Worm (Caenorhabditis elegans) whole organism, L2 larva: Measurements from ENCODE around the gene C05D12.4.

Experiments
- F13H6.1 ChIP-seq: sonication (generic microtip); optimal IDR thresholded peaks from 2 replicates; lab custom pipeline; 2016; ENCODE audit warnings: missing genetic modification characterization, missing compliant biosample characterization
- R02D3.7 ChIP-seq: fragments of 150-350 bp; optimal IDR thresholded peaks from 2 replicates; lab custom pipeline; 2014; ENCODE audit warnings: missing biosample characterization, missing genetic modification characterization
- Y55F3AM.14 ChIP-seq: fragments of 200-800 bp; sonication (Bioruptor generic); optimal IDR thresholded peaks from 2 replicates; lab custom pipeline; 2018; ENCODE audit warnings: mild to moderate bottlenecking, missing genetic modification characterization, missing compliant biosample characterization
- ZK546.5 ChIP-seq: sonication (generic microtip); optimal IDR thresholded peaks from 2 replicates; lab custom pipeline; 2017; ENCODE audit warnings: missing biosample characterization, missing genetic modification characterization
- alr-1 ChIP-seq: fragments of 150-350 bp; optimal IDR thresholded peaks from 2 replicates; lab custom pipeline; 2014; ENCODE audit warnings: missing biosample characterization, missing genetic modification characterization
- aly-2 ChIP-seq: fragments of 150-350 bp; optimal IDR thresholded peaks from 2 replicates; lab custom pipeline; 2014; ENCODE audit warnings: missing biosample characterization, missing genetic modification characterization
- ama-1 ChIP-seq: fragments of 150-350 bp; optimal IDR thresholded peaks from 2 replicates; lab custom pipeline; 2018; ENCODE audit warnings: inconsistent platforms
- ceh-16 ChIP-seq: fragments of 150-350 bp; optimal IDR thresholded peaks from 2 replicates; lab custom pipeline; 2014; ENCODE audit warnings: missing biosample characterization, missing genetic modification characterization
- ceh-82 ChIP-seq: fragments of 150-350 bp; optimal IDR thresholded peaks from 2 replicates; lab custom pipeline; 2014; ENCODE audit warnings: missing biosample characterization, missing genetic modification characterization
- dmd-4 ChIP-seq: sonication (generic microtip); optimal IDR thresholded peaks from 2 replicates; lab custom pipeline; 2017; ENCODE audit warnings: missing biosample characterization, missing genetic modification characterization
- egl-27 ChIP-seq: sonication (generic microtip); optimal IDR thresholded peaks from 3 replicates; lab custom pipeline; 2017; ENCODE audit warnings: missing biosample characterization, missing genetic modification reagents, missing genetic modification characterization
- elt-1 ChIP-seq: fragments of 150-350 bp; optimal IDR thresholded peaks from 2 replicates; lab custom pipeline; 2014; ENCODE audit warnings: missing biosample characterization, missing genetic modification characterization
- gmeb-1 ChIP-seq: fragments of 150-350 bp; optimal IDR thresholded peaks from 2 replicates; lab custom pipeline; 2014; ENCODE audit warnings: missing biosample characterization, missing genetic modification characterization
- lin-11 ChIP-seq: fragments of 150-350 bp; sonication (generic microtip); optimal IDR thresholded peaks from 2 replicates; lab custom pipeline; 2014; ENCODE audit warnings: missing biosample characterization, missing genetic modification characterization, inconsistent platforms, mixed read lengths
- lin-13 ChIP-seq: fragments of 150-350 bp; optimal IDR thresholded peaks from 2 replicates; lab custom pipeline; 2014; ENCODE audit warnings: missing biosample characterization, missing genetic modification reagents, missing genetic modification characterization
- lin-39 ChIP-seq: fragments of 150-350 bp; optimal IDR thresholded peaks from 2 replicates; lab custom pipeline; 2014; ENCODE audit warnings: missing biosample characterization, missing genetic modification reagents, missing genetic modification characterization
- mab-5 ChIP-seq: fragments of 150-350 bp; optimal IDR thresholded peaks from 2 replicates; lab custom pipeline; 2014; ENCODE audit warnings: missing biosample characterization, missing genetic modification characterization
- mbf-1 ChIP-seq: sonication (generic microtip); optimal IDR thresholded peaks from 2 replicates; lab custom pipeline; 2017; ENCODE audit warnings: missing biosample characterization, missing genetic modification characterization
- nhr-10 ChIP-seq: sonication (generic microtip); optimal IDR thresholded peaks from 2 replicates; lab custom pipeline; 2017; ENCODE audit warnings: missing biosample characterization, missing genetic modification characterization
- nhr-11 ChIP-seq: fragments of 150-350 bp; optimal IDR thresholded peaks from 2 replicates; lab custom pipeline; 2014; ENCODE audit warnings: missing biosample characterization, missing genetic modification characterization
- nhr-12 ChIP-seq: fragments of 150-350 bp; optimal IDR thresholded peaks from 2 replicates; lab custom pipeline; 2014; ENCODE audit warnings: missing biosample characterization, missing genetic modification characterization
- nhr-23 ChIP-seq: fragments of 150-350 bp; optimal IDR thresholded peaks from 2 replicates; lab custom pipeline; 2014; ENCODE audit warnings: missing biosample characterization, missing genetic modification reagents, missing genetic modification characterization
- nhr-237 ChIP-seq: fragments of 150-350 bp; optimal IDR thresholded peaks from 2 replicates; lab custom pipeline; 2014; ENCODE audit warnings: missing biosample characterization, missing genetic modification characterization
- nhr-25 ChIP-seq: fragments of 150-350 bp; sonication (generic microtip); optimal IDR thresholded peaks from 3 replicates; lab custom pipeline; 2014; ENCODE audit warnings: missing biosample characterization, missing genetic modification characterization
- nhr-77 ChIP-seq: fragments of 150-350 bp; optimal IDR thresholded peaks from 2 replicates; lab custom pipeline; 2014; ENCODE audit warnings: missing biosample characterization, missing genetic modification characterization
- peb-1 ChIP-seq: fragments of 150-350 bp; optimal IDR thresholded peaks from 2 replicates; lab custom pipeline; 2014; ENCODE audit warnings: missing biosample characterization, missing genetic modification characterization
- sem-4 ChIP-seq: fragments of 150-350 bp; optimal IDR thresholded peaks from 2 replicates; lab custom pipeline; 2014; ENCODE audit warnings: missing biosample characterization, missing genetic modification reagents, missing genetic modification characterization
- skn-1 ChIP-seq: sonication (generic microtip); optimal IDR thresholded peaks from 2 replicates; lab custom pipeline; 2017; ENCODE audit warnings: missing biosample characterization, missing genetic modification characterization
- sma-3 ChIP-seq: sonication (generic microtip); optimal IDR thresholded peaks from 2 replicates; lab custom pipeline; 2016; ENCODE audit warnings: missing genetic modification reagents, missing genetic modification characterization, missing compliant biosample characterization
- sma-9 ChIP-seq, 2 experiments: fragments of 150-350 bp in 1 of 2; sonication (generic microtip) in 1 of 2; optimal IDR thresholded peaks; 2 replicates each; lab custom pipeline; 2014 to 2016; ENCODE audit warnings: missing genetic modification characterization in 2 of 2, mild to moderate bottlenecking in 1 of 2, missing biosample characterization in 1 of 2, missing compliant biosample characterization in 1 of 2, missing genetic modification reagents in 1 of 2, moderate library complexity in 1 of 2
- unc-55 ChIP-seq: fragments of 150-350 bp; sonication (generic microtip); optimal IDR thresholded peaks from 3 replicates; lab custom pipeline; 2014; ENCODE audit warnings: missing biosample characterization, missing genetic modification reagents, missing genetic modification characterization
- zag-1 ChIP-seq: fragments of 150-350 bp; optimal IDR thresholded peaks from 2 replicates; lab custom pipeline; 2014; ENCODE audit warnings: missing biosample characterization, missing genetic modification characterization
- ztf-11 ChIP-seq: sonication (generic microtip); optimal IDR thresholded peaks from 2 replicates; lab custom pipeline; 2017; ENCODE audit warnings: missing biosample characterization, missing genetic modification characterization

The C05D12.4 gene

ce11 chrII:11431584-11431983 is at the start of gene C05D12.4:
Gene C05D12.4, plus strand, starts transcription at chrII:11431884.
- TF ChIP-seq nhr-25 (tag; lab: Kevin White, UChicago) (no peak), peb-1 (no peak), nhr-11 (no peak), elt-1 (no peak), ceh-82 (tag; lab: Kevin White, UChicago) (no peak), ztf-11 (tag; lab: Kevin White, UChicago) (no peak), R02D3.7 (no peak), ceh-16 (tag; lab: Kevin White, UChicago) (no peak), sma-3 (no peak), skn-1 (tag; lab: Kevin White, UChicago) (no peak), Y55F3AM.14 (no peak), egl-27 (tag; lab: Kevin White, UChicago) (no peak)

- TF ChIP-seq sma-9 (GFP tag; optimal IDR thresholded peaks at IDR 0.05; lab: Kevin White, UChicago) (no peak), sma-9 (tag; optimal IDR thresholded peaks at IDR 0.05; lab: Kevin White, UChicago) (no peak), nhr-237 (no peak), gmeb-1 (tag; lab: Kevin White, UChicago) (no peak), nhr-25 (tag; lab: Kevin White, UChicago) (no peak), unc-55 (GFP tag; lab: Kevin White, UChicago) (no peak), ZK546.5 (tag; lab: Kevin White, UChicago) (no peak), sem-4 (tag; lab: Kevin White, UChicago) (no peak), ceh-82 (tag; lab: Kevin White, UChicago) (no peak)
Observed at ce11 chrII:11383058-11383457, 48.6 kb upstream of the C05D12.4 start, which contains the start of the genes C33B4.5 and C33B4.4. Gene C33B4.5, plus strand, starts transcription at chrII:11383327. Gene C33B4.4, minus strand, starts transcription at chrII:11383442.

- no peak for TF ChIP-seq lin-11 (tag; lab: Kevin White, UChicago)
- TF ChIP-seq ceh-16 (tag; lab: Kevin White, UChicago), result no peak
- TF ChIP-seq zag-1 (tag; lab: Kevin White, UChicago), result no peak
- no peak for TF ChIP-seq sma-3
- TF ChIP-seq ama-1, result no peak
- no peak for TF ChIP-seq lin-13
- no peak for TF ChIP-seq R02D3.7
- TF ChIP-seq sma-9 (GFP tag; optimal IDR thresholded peaks at IDR 0.05; lab: Kevin White, UChicago), result no peak
- TF ChIP-seq sma-9 (tag; optimal IDR thresholded peaks at IDR 0.05; lab: Kevin White, UChicago), result no peak
- TF ChIP-seq nhr-25 (tag; lab: Kevin White, UChicago), result no peak
- no peak for TF ChIP-seq dmd-4 (tag; lab: Kevin White, UChicago)
- no peak for TF ChIP-seq egl-27 (tag; lab: Kevin White, UChicago)
- no peak for TF ChIP-seq nhr-10 (tag; lab: Kevin White, UChicago)
- no peak for TF ChIP-seq nhr-23 (tag; lab: Kevin White, UChicago)
- no peak for TF ChIP-seq mab-5 (tag; lab: Kevin White, UChicago)
- no peak for TF ChIP-seq F13H6.1 (tag; lab: Kevin White, UChicago)
- TF ChIP-seq sem-4 (tag; lab: Kevin White, UChicago), result no peak
- TF ChIP-seq aly-2 (tag; lab: Kevin White, UChicago), result no peak
- TF ChIP-seq nhr-11, result no peak
- TF ChIP-seq nhr-77, result no peak
Observed at ce11 chrII:11384099-11384498, 47.6 kb upstream of the C05D12.4 start.

ce11 chrII:11386950-11387349 is 44.7 kb upstream of the C05D12.4 start:
- TF ChIP-seq nhr-77, result no peak
- no peak for TF ChIP-seq nhr-10 (tag; lab: Kevin White, UChicago)

- TF ChIP-seq gmeb-1 (tag; lab: Kevin White, UChicago) (no peak), ceh-16 (tag; lab: Kevin White, UChicago) (no peak), skn-1 (tag; lab: Kevin White, UChicago) (no peak), dmd-4 (tag; lab: Kevin White, UChicago) (no peak), lin-39 (tag; lab: Kevin White, UChicago) (no peak), nhr-23 (tag; lab: Kevin White, UChicago) (no peak), aly-2 (tag; lab: Kevin White, UChicago) (no peak), alr-1 (tag; lab: Kevin White, UChicago) (no peak)
- TF ChIP-seq, all 48 proteins: peak for 0
Observed at ce11 chrII:11390865-11391264, 40.8 kb upstream of the C05D12.4 start, which contains the start of gene shn-1. Gene shn-1, minus strand, starts transcription at chrII:11390965.

ce11 chrII:11392390-11392789 is 39.3 kb upstream of the C05D12.4 start:
- no peak for TF ChIP-seq mbf-1 (tag; lab: Kevin White, UChicago)
- TF ChIP-seq nhr-12 (tag; lab: Kevin White, UChicago), result no peak
- TF ChIP-seq nhr-237, result no peak
- TF ChIP-seq ceh-16 (tag; lab: Kevin White, UChicago), result no peak
- no peak for TF ChIP-seq elt-1
